Worm (Caenorhabditis elegans): ENCODE results near the gene K07B1.7.

DNA sequence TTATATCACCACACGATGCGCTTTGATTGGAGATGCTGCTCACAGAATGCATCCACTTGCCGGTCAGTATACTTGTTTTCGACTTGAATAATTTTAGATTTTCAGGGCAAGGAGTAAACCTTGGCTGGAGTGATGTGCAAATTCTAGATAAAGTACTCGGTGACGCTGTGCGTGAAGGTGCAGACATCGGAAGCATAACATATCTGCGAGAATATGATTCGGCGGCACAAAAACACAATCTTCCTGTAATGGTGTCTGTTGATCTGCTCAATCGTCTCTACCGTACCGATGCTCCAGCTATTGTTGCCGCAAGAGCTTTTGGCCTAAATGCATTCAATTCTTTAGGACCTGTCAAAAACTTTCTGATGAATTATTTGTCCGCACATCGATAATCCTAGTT, 8.3 kb downstream of the K07B1.7 start:
- TF ChIP-seq nhr-237 (tag; optimal IDR thresholded peaks at IDR 0.05) (no peak), snpc-4 (tag; optimal IDR thresholded peaks at IDR 0.05) (no peak), ama-1 (optimal IDR thresholded peaks at IDR 0.05) (peak; percentile 86), skn-1 (tag; optimal IDR thresholded peaks at IDR 0.05) (no peak), egl-27 (tag; optimal IDR thresholded peaks at IDR 0.05) (no peak), ztf-11 (tag; optimal IDR thresholded peaks at IDR 0.05) (no peak), pqm-1 (tag; optimal IDR thresholded peaks at IDR 0.05) (no peak)

Data from whole organism, L1 larva.